Worm (Caenorhabditis elegans) whole organism, midembryonic: ENCODE results near the gene Y97E10B.1.

ENCODE experiments used
- T22C8.4 ChIP-seq: fragments of 200-800 bp; sonication (Bioruptor generic); IDR thresholded peaks from 2 replicates; pipeline ENCODE4 v1.3.6; 2022; ENCODE audit warnings: missing genetic modification characterization, missing compliant biosample characterization
- flt-1 ChIP-seq: fragments of 200-800 bp; sonication (Bioruptor generic); IDR thresholded peaks from 2 replicates; pipeline ENCODE4 v1.3.6; 2022; ENCODE audit warnings: missing genetic modification characterization, missing compliant biosample characterization

ce11 chrV:7908431-7908830, 35.2 kb upstream of the Y97E10B.1 start:
- no peak for TF ChIP-seq flt-1 (GFP tag; lab: Robert Waterston, UW)
- no peak for TF ChIP-seq T22C8.4
